Fruit fly (Drosophila melanogaster) whole organism, pupa: Measurements from ENCODE around the gene Ir94g.

ENCODE experiments used
- CG12605 ChIP-seq: fragments of 200-800 bp; sonication (Bioruptor generic); IDR thresholded peaks from 2 replicates; pipeline ENCODE4 v1.3.6; 2022; ENCODE audit warnings: missing biosample characterization, missing genetic modification characterization
- CG13204 ChIP-seq: fragments of 200-800 bp; sonication (Bioruptor generic); optimal IDR thresholded peaks from 2 replicates; lab custom pipeline; 2018; ENCODE audit warnings: missing biosample characterization, mild to moderate bottlenecking, missing genetic modification characterization, moderate library complexity
- CG14655 ChIP-seq: fragments of 200-800 bp; sonication (Bioruptor generic); optimal IDR thresholded peaks from 3 replicates; lab custom pipeline; 2017; ENCODE audit warnings: mild to moderate bottlenecking, missing biosample characterization, missing genetic modification reagents, missing genetic modification characterization
- CG17806 ChIP-seq: fragments of 200-800 bp; sonication (Bioruptor generic); optimal IDR thresholded peaks from 2 replicates; lab custom pipeline; 2018; ENCODE audit warnings: missing biosample characterization, mild to moderate bottlenecking, missing genetic modification characterization, moderate library complexity
- CG32121 ChIP-seq: fragments of 200-800 bp; sonication (Bioruptor generic); IDR thresholded peaks from 2 replicates; pipeline ENCODE4 v1.3.6; 2022; ENCODE audit warnings: missing biosample characterization, missing genetic modification characterization
- CG34367 ChIP-seq: fragments of 200-800 bp; sonication (Bioruptor generic); optimal IDR thresholded peaks from 2 replicates; lab custom pipeline; 2018; ENCODE audit warnings: missing biosample characterization, mild to moderate bottlenecking, missing genetic modification characterization
- CG4496 ChIP-seq: fragments of 200-800 bp; sonication (Bioruptor generic); IDR thresholded peaks from 3 replicates; pipeline ENCODE4 v1.3.6; 2022; ENCODE audit warnings: missing biosample characterization, missing genetic modification characterization
- CG8159 ChIP-seq: fragments of 200-800 bp; sonication (Bioruptor generic); optimal IDR thresholded peaks from 3 replicates; lab custom pipeline; 2018; ENCODE audit warnings: missing biosample characterization, mild to moderate bottlenecking, missing genetic modification characterization, moderate library complexity
- EcR ChIP-seq: fragments of 200-800 bp; sonication (Bioruptor generic); optimal IDR thresholded peaks from 3 replicates; lab custom pipeline; 2019; ENCODE audit warnings: missing biosample characterization, missing genetic modification characterization, mild to moderate bottlenecking, moderate library complexity, missing genetic modification reagents
- Ets98B ChIP-seq: fragments of 200-800 bp; sonication (Bioruptor generic); IDR thresholded peaks from 2 replicates; pipeline ENCODE4 v1.3.6; 2022; ENCODE audit warnings: missing biosample characterization, missing genetic modification characterization
- Snoo ChIP-seq: fragments of 200-800 bp; sonication (Bioruptor generic); optimal IDR thresholded peaks from 3 replicates; lab custom pipeline; 2017; ENCODE audit warnings: missing biosample characterization, mild to moderate bottlenecking, missing genetic modification characterization, inconsistent platforms
- fd96Ca ChIP-seq: fragments of 200-800 bp; sonication (Bioruptor generic); IDR thresholded peaks from 3 replicates; pipeline ENCODE4 v1.3.6; 2022; ENCODE audit warnings: missing biosample characterization, missing genetic modification characterization
- rn ChIP-seq: fragments of 200-800 bp; sonication (Bioruptor generic); IDR thresholded peaks from 2 replicates; pipeline ENCODE4 v1.3.6; 2022; ENCODE audit warnings: missing biosample characterization, missing genetic modification characterization

Gene Ir94g

dm6 chr3R:23527396-23527795 lies 43.7 kb downstream of the Ir94g start:
- no peak for TF ChIP-seq CG34367
- peak; percentile 69 for TF ChIP-seq Ets98B
- peak; percentile 59; the same call in 1 of the 2 replicates for TF ChIP-seq CG32121 (GFP tag; lab: Robert Waterston, UW)
- peak; percentile 29; the same call in 1 of the 3 replicates for TF ChIP-seq CG4496
- TF ChIP-seq rn (GFP tag; lab: Robert Waterston, UW) = 0 out of 2 replicates have a peak, but pooled peaks have one; percentile 24
- peak; percentile 48; the same call in 1 of the 3 replicates for TF ChIP-seq fd96Ca (GFP tag; lab: Robert Waterston, UW)
- no peak for TF ChIP-seq CG14655 (GFP tag; lab: Kevin White, UChicago)

- 0 out of 3 replicates have a peak, but pooled peaks have one; percentile 20 for TF ChIP-seq fd96Ca (GFP tag; lab: Robert Waterston, UW)
- no peak for TF ChIP-seq EcR (GFP tag; lab: Kevin White, UChicago)
- no peak for TF ChIP-seq CG17806 (tag; lab: Kevin White, UChicago)
- no peak for TF ChIP-seq CG12605 (GFP tag; lab: Robert Waterston, UW)
- 0 out of 3 replicates have a peak, but pooled peaks have one; percentile 17 for TF ChIP-seq CG4496
Observed at dm6 chr3R:23530886-23531285, 47.2 kb downstream of the Ir94g start, which contains the start of gene CG10175. CG10175 (minus strand) TSS chr3R:23530986.

dm6 chr3R:23534609-23535008 lies 50.9 kb downstream of the Ir94g start, which contains the start of gene Ugt303B3:
Ugt303B3 (minus strand) TSS chr3R:23534767.
- TF ChIP-seq CG13204 (GFP tag; lab: Kevin White, UChicago) (no peak), EcR (GFP tag; lab: Kevin White, UChicago) (no peak), CG34367 (no peak), Ets98B (no peak), fd96Ca (GFP tag; lab: Robert Waterston, UW) (no peak), Snoo (tag; lab: Kevin White, UChicago) (no peak), CG12605 (GFP tag; lab: Robert Waterston, UW) (no peak), CG8159 (tag; lab: Kevin White, UChicago) (no peak)
- TF ChIP-seq, all 21 proteins: peak for 0
